Fruit fly (Drosophila melanogaster) whole organism, embryonic: ENCODE results near the gene CG44094.
A peak's percentile ranks its signal among the peaks of the same experiment; 100 is the strongest.

ENCODE experiments used
- Adf1 ChIP-seq: fragments of 200-800 bp; sonication (Bioruptor generic); IDR thresholded peaks from 2 replicates; pipeline ENCODE4 v1.3.6; 2022; ENCODE audit warnings: missing biosample characterization, missing genetic modification characterization
- CG10321 ChIP-seq: fragments of 200-800 bp; sonication (Bioruptor generic); IDR thresholded peaks from 2 replicates; pipeline ENCODE4 v1.3.6; 2022; ENCODE audit warnings: missing biosample characterization, missing genetic modification characterization
- CG11247 ChIP-seq: fragments of 200-800 bp; sonication (Bioruptor generic); IDR thresholded peaks from 2 replicates; pipeline ENCODE4 v1.3.6; 2022; ENCODE audit warnings: missing biosample characterization, missing genetic modification characterization
- CG11695 ChIP-seq: fragments of 200-800 bp; sonication (Bioruptor generic); IDR thresholded peaks from 3 replicates; pipeline ENCODE4 v1.3.6; 2022; ENCODE audit warnings: missing biosample characterization, missing genetic modification characterization
- CG11696 ChIP-seq: fragments of 200-800 bp; sonication (Bioruptor generic); IDR thresholded peaks from 2 replicates; pipeline ENCODE4 v1.3.6; 2022; ENCODE audit warnings: missing biosample characterization, missing genetic modification characterization
- CG12299 ChIP-seq: fragments of 200-800 bp; sonication (Bioruptor generic); optimal IDR thresholded peaks from 2 replicates; lab custom pipeline; 2018; ENCODE audit warnings: missing biosample characterization, mild to moderate bottlenecking, missing genetic modification characterization
- CG12769 ChIP-seq: fragments of 200-800 bp; sonication (Bioruptor generic); optimal IDR thresholded peaks from 2 replicates; lab custom pipeline; 2019; ENCODE audit warnings: missing biosample characterization, mild to moderate bottlenecking, missing genetic modification characterization, moderate library complexity
- CG14965 ChIP-seq: fragments of 200-800 bp; sonication (Bioruptor generic); optimal IDR thresholded peaks from 2 replicates; lab custom pipeline; 2016; ENCODE audit warnings: missing biosample characterization, missing genetic modification characterization, borderline replicate concordance
- CG16813 ChIP-seq: fragments of 200-800 bp; sonication (Bioruptor generic); IDR thresholded peaks from 3 replicates; pipeline ENCODE4 v1.3.6; 2022; ENCODE audit warnings: missing biosample characterization, missing genetic modification characterization; ENCODE audit not compliant: partially characterized antibody
- CG1792 ChIP-seq: fragments of 200-800 bp; sonication (Bioruptor generic); optimal IDR thresholded peaks from 2 replicates; lab custom pipeline; 2016; ENCODE audit warnings: missing biosample characterization, missing genetic modification characterization
- CG30403 ChIP-seq: fragments of 200-800 bp; sonication (Bioruptor generic); optimal IDR thresholded peaks from 3 replicates; lab custom pipeline; 2016; ENCODE audit warnings: missing biosample characterization, missing genetic modification characterization
- CG33213 ChIP-seq: fragments of 200-800 bp; sonication (Bioruptor generic); optimal IDR thresholded peaks from 3 replicates; lab custom pipeline; 2016; ENCODE audit warnings: missing biosample characterization, missing genetic modification characterization
- CG34376 ChIP-seq: fragments of 200-800 bp; sonication (Bioruptor generic); optimal IDR thresholded peaks from 2 replicates; lab custom pipeline; 2018; ENCODE audit warnings: missing biosample characterization, mild to moderate bottlenecking, missing genetic modification characterization
- CG3726 ChIP-seq: fragments of 200-800 bp; sonication (Bioruptor generic); IDR thresholded peaks from 3 replicates; pipeline ENCODE4, ENCODE4 v1.3.6; 2022; ENCODE audit warnings: missing biosample characterization, missing genetic modification characterization
- CG3995 ChIP-seq: fragments of 200-800 bp; sonication (Bioruptor generic); optimal IDR thresholded peaks from 3 replicates; lab custom pipeline; 2016; ENCODE audit warnings: missing biosample characterization, missing genetic modification characterization
- CG4820 ChIP-seq: fragments of 200-800 bp; sonication (Bioruptor generic); optimal IDR thresholded peaks from 3 replicates; lab custom pipeline; 2016; ENCODE audit warnings: missing biosample characterization, missing genetic modification characterization
- CG6175 ChIP-seq: fragments of 200-800 bp; sonication (Bioruptor generic); IDR thresholded peaks from 3 replicates; pipeline ENCODE4 v1.3.6; 2022; ENCODE audit warnings: missing biosample characterization, missing genetic modification characterization
- CG6654 ChIP-seq: fragments of 200-800 bp; sonication (Bioruptor generic); optimal IDR thresholded peaks from 2 replicates; lab custom pipeline; 2017; ENCODE audit warnings: missing biosample characterization, mild to moderate bottlenecking, missing genetic modification characterization
- CG7372 ChIP-seq: fragments of 200-800 bp; sonication (Bioruptor generic); IDR thresholded peaks from 2 replicates; pipeline ENCODE4 v1.3.6; 2022; ENCODE audit warnings: missing biosample characterization, missing genetic modification characterization
- CTCF ChIP-seq: fragments of 200-800 bp; sonication (Bioruptor generic); optimal IDR thresholded peaks from 2 replicates; lab custom pipeline; 2017; ENCODE audit warnings: missing biosample characterization, mild to moderate bottlenecking, missing genetic modification characterization, moderate library complexity
- D ChIP-seq, 2 experiments: fragments of 200-800 bp in 1 of 2; fragments of >200 bp in 1 of 2; sonication (Bioruptor generic) in 1 of 2; optimal IDR thresholded peaks; 2 replicates in 1 of 2; 3 replicates in 1 of 2; lab custom pipeline; 2017; ENCODE audit warnings: mild to moderate bottlenecking in 1 of 2, missing biosample characterization in 1 of 2, missing genetic modification characterization in 1 of 2, missing genetic modification reagents in 1 of 2
- D19B ChIP-seq: fragments of 200-800 bp; sonication (Bioruptor generic); optimal IDR thresholded peaks from 2 replicates; lab custom pipeline; 2017; ENCODE audit warnings: missing biosample characterization, mild to moderate bottlenecking, missing genetic modification characterization
- Dek ChIP-seq: fragments of 200-800 bp; sonication (Bioruptor generic); optimal IDR thresholded peaks from 3 replicates; lab custom pipeline; 2019; ENCODE audit warnings: missing biosample characterization, mild to moderate bottlenecking, missing genetic modification characterization, moderate library complexity
- ERR ChIP-seq: fragments of 200-800 bp; sonication (Bioruptor generic); optimal IDR thresholded peaks from 2 replicates; lab custom pipeline; 2016; ENCODE audit warnings: missing biosample characterization, missing genetic modification characterization
- HHEX ChIP-seq: fragments of 200-800 bp; sonication (Bioruptor generic); optimal IDR thresholded peaks from 3 replicates; lab custom pipeline; 2017; ENCODE audit warnings: missing biosample characterization, mild to moderate bottlenecking, missing genetic modification characterization, missing genetic modification reagents
- HLH54F ChIP-seq: fragments of 200-800 bp; sonication (Bioruptor generic); optimal IDR thresholded peaks from 3 replicates; lab custom pipeline; 2016; ENCODE audit warnings: missing biosample characterization, missing genetic modification characterization
- MBD-R2 ChIP-seq: fragments of 200-800 bp; sonication (Bioruptor generic); IDR thresholded peaks from 2 replicates; pipeline ENCODE4 v1.3.6; 2022; ENCODE audit warnings: missing biosample characterization, missing genetic modification characterization
- Mad ChIP-seq: fragments of 200-800 bp; sonication (Bioruptor generic); optimal IDR thresholded peaks from 2 replicates; lab custom pipeline; 2016; ENCODE audit warnings: missing biosample characterization, missing genetic modification characterization
- Nf-YC ChIP-seq: fragments of 200-800 bp; optimal IDR thresholded peaks from 3 replicates; lab custom pipeline; 2019; ENCODE audit warnings: missing biosample characterization, mild to moderate bottlenecking, missing genetic modification characterization, moderate library complexity
- Sry-β ChIP-seq: fragments of 200-800 bp; sonication (Bioruptor generic); optimal IDR thresholded peaks from 2 replicates; lab custom pipeline; 2018; ENCODE audit warnings: missing biosample characterization, mild to moderate bottlenecking, missing genetic modification characterization, moderate library complexity
- ac ChIP-seq: fragments of 200-800 bp; sonication (Bioruptor generic); optimal IDR thresholded peaks from 3 replicates; lab custom pipeline; 2017; ENCODE audit warnings: missing biosample characterization, mild to moderate bottlenecking, missing genetic modification characterization
- amos ChIP-seq: fragments of 200-800 bp; sonication (Bioruptor generic); IDR thresholded peaks from 2 replicates; pipeline ENCODE4 v1.3.6; 2022; ENCODE audit warnings: missing biosample characterization, missing genetic modification characterization; ENCODE audit not compliant: partially characterized antibody
- cas ChIP-seq: fragments of 200-800 bp; sonication (Bioruptor generic); IDR thresholded peaks from 2 replicates; pipeline ENCODE4 v1.3.6; 2022; ENCODE audit warnings: missing biosample characterization, missing genetic modification characterization
- cg ChIP-seq: fragments of 200-800 bp; sonication (Bioruptor generic); optimal IDR thresholded peaks from 3 replicates; lab custom pipeline; 2019; ENCODE audit warnings: missing biosample characterization, mild to moderate bottlenecking, missing genetic modification characterization, moderate library complexity
- dimm ChIP-seq: fragments of 200-800 bp; sonication (Bioruptor generic); IDR thresholded peaks from 2 replicates; pipeline ENCODE4 v1.3.6; 2022; ENCODE audit warnings: missing biosample characterization, missing genetic modification characterization
- gt ChIP-seq: fragments of 200-800 bp; sonication (Bioruptor generic); IDR thresholded peaks from 2 replicates; pipeline ENCODE4 v1.3.6; 2022; ENCODE audit warnings: missing biosample characterization, missing genetic modification characterization
- lola ChIP-seq, 3 experiments: fragments of >200 bp in 2 of 3; fragments of 200-800 bp in 1 of 3; sonication (Bioruptor generic) in 1 of 3; optimal IDR thresholded peaks; 2 replicates each; lab custom pipeline; 2017 to 2019; ENCODE audit warnings: missing biosample characterization in 3 of 3, missing genetic modification characterization in 3 of 3, mild to moderate bottlenecking in 1 of 3, moderate library complexity in 1 of 3
- lov ChIP-seq, 2 experiments: fragments of 200-800 bp in 1 of 2; fragments of >200 bp in 1 of 2; sonication (Bioruptor generic) in 1 of 2; IDR thresholded peaks in 1 of 2; optimal IDR thresholded peaks in 1 of 2; 2 replicates in 1 of 2; 3 replicates in 1 of 2; pipeline versions ENCODE4 v1.3.6 to Lab custom; 2017 to 2022; ENCODE audit warnings: missing biosample characterization in 1 of 2, missing genetic modification characterization in 1 of 2
- pfk ChIP-seq: fragments of 200-800 bp; sonication (Bioruptor generic); optimal IDR thresholded peaks from 2 replicates; lab custom pipeline; 2018; ENCODE audit warnings: missing biosample characterization, mild to moderate bottlenecking, missing genetic modification characterization, moderate library complexity
- pros ChIP-seq: fragments of 200-800 bp; sonication (Bioruptor generic); optimal IDR thresholded peaks from 3 replicates; lab custom pipeline; 2019; ENCODE audit warnings: missing biosample characterization, mild to moderate bottlenecking, missing genetic modification characterization, moderate library complexity
- run ChIP-seq: fragments of 200-800 bp; sonication (Bioruptor generic); optimal IDR thresholded peaks from 3 replicates; lab custom pipeline; 2018; ENCODE audit warnings: missing biosample characterization, mild to moderate bottlenecking, missing genetic modification characterization
- sens-2 ChIP-seq: fragments of 200-800 bp; sonication (Bioruptor generic); IDR thresholded peaks from 2 replicates; pipeline ENCODE4 v1.3.6; 2022; ENCODE audit warnings: missing biosample characterization, missing genetic modification characterization
- seq ChIP-seq: fragments of 200-800 bp; sonication (Bioruptor generic); IDR thresholded peaks from 2 replicates; pipeline ENCODE4 v1.3.6; 2022; ENCODE audit warnings: missing biosample characterization, missing genetic modification characterization
- sisA ChIP-seq: fragments of 200-800 bp; sonication (Bioruptor generic); IDR thresholded peaks from 2 replicates; pipeline ENCODE4 v1.3.6; 2022; ENCODE audit warnings: missing biosample characterization, missing genetic modification characterization
- so ChIP-seq: fragments of 200-800 bp; sonication (Bioruptor generic); IDR thresholded peaks from 3 replicates; pipeline ENCODE4 v1.3.6; 2022; ENCODE audit warnings: missing biosample characterization, missing genetic modification characterization
- tap ChIP-seq: fragments of 200-800 bp; optimal IDR thresholded peaks from 3 replicates; lab custom pipeline; 2019; ENCODE audit warnings: missing biosample characterization, mild to moderate bottlenecking, missing genetic modification characterization, moderate library complexity
- usp ChIP-seq: fragments of >200 bp; optimal IDR thresholded peaks from 2 replicates; lab custom pipeline; 2017; ENCODE audit warnings: missing biosample characterization, missing genetic modification characterization
- vfl ChIP-seq: fragments of 200-800 bp; sonication (Bioruptor generic); optimal IDR thresholded peaks from 2 replicates; lab custom pipeline; 2016; ENCODE audit warnings: missing biosample characterization, missing genetic modification characterization
- vvl ChIP-seq: fragments of 200-800 bp; sonication (Bioruptor generic); IDR thresholded peaks from 2 replicates; pipeline ENCODE4 v1.3.6; 2022; ENCODE audit warnings: missing biosample characterization, missing genetic modification characterization

CG44094 gene

DNA sequence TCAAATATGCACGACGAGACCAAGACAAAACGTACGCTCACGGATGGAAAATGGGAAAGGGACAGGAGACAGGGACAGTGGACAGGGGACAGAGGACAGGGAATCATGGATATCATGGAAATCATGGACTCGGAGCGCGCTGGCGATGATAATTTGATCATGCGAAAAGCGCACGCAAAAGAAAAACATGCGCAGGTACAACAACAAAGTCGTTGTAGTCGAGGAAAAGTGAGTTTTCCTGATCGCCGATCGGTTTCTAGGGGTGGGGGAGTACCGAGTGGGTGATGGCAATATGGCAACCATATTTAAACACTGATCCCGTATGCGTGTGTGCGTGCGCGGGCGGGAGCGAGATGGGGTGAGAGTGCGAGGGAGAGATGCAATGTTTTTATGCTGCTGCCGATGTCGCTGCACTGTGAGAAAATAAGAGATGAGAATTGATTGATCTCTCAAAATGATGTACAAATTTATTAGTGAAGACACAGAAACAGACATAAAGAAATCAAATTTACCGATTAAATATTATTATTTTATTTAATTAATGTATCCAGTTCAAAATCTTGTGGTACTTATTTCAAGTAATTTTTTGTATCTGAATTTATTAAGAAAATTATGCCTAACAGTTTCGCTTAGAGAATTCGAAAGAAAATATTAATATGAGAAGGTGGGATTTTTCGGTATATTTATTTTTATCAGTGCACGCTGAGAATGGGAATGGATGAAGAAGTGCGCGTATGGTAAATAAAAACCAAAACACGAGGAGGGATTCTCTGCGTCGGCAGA, 14.5 kb upstream of the CG44094 start (continued):
- TF ChIP-seq vvl (GFP tag; lab: Robert Waterston, UW) = peak; percentile 73
- TF ChIP-seq cg (GFP tag; lab: Kevin White, UChicago) = peak; percentile 52
- no peak for TF ChIP-seq CG11247 (GFP tag; lab: Robert Waterston, UW)
- no peak for TF ChIP-seq CG3995 (GFP tag; lab: Kevin White, UChicago)
- TF ChIP-seq gt (GFP tag; lab: Robert Waterston, UW) = peak; percentile 69
- no peak for TF ChIP-seq CG12769 (tag; lab: Kevin White, UChicago)
- no peak for TF ChIP-seq D (optimal IDR thresholded peaks at IDR 0.05; lab: Kevin White, UChicago)
- TF ChIP-seq D (GFP tag; optimal IDR thresholded peaks at IDR 0.05; lab: Kevin White, UChicago) = peak; percentile 96
- no peak for TF ChIP-seq CG14965 (GFP tag; lab: Kevin White, UChicago)
- TF ChIP-seq CTCF (GFP tag; lab: Kevin White, UChicago) = peak; percentile 21
- peak; percentile 77; the same call in 2 of the 3 replicates for TF ChIP-seq so (GFP tag; lab: Robert Waterston, UW)
- TF ChIP-seq CG7372 (GFP tag; lab: Robert Waterston, UW) = peak; percentile 37; the same call in 1 of the 2 replicates
- TF ChIP-seq Adf1 (GFP tag; lab: Robert Waterston, UW) = no peak
- TF ChIP-seq CG33213 = no peak
- TF ChIP-seq CG6175 = no peak
- peak; percentile 89 for TF ChIP-seq CG30403 (GFP tag; lab: Kevin White, UChicago)
- TF ChIP-seq seq (GFP tag; lab: Robert Waterston, UW) = peak; percentile 47; the same call in 1 of the 2 replicates
- no peak for TF ChIP-seq MBD-R2 (GFP tag; lab: Robert Waterston, UW)
- no peak for TF ChIP-seq CG34376 (GFP tag; lab: Kevin White, UChicago)
- TF ChIP-seq CG3726 (GFP tag; lab: Robert Waterston, UW) = 0 out of 3 replicates have a peak, but pooled peaks have one; percentile 45
- peak; percentile 60 for TF ChIP-seq Nf-YC
- no peak for TF ChIP-seq pfk (GFP tag; lab: Kevin White, UChicago)
- no peak; the same call in 1 of the 2 replicates for TF ChIP-seq CG11696
- TF ChIP-seq ac (GFP tag; lab: Kevin White, UChicago) = peak; percentile 86
- TF ChIP-seq cas (GFP tag; lab: Robert Waterston, UW) = 0 out of 2 replicates have a peak, but pooled peaks have one; percentile 9
- no peak for TF ChIP-seq lov (optimal IDR thresholded peaks at IDR 0.05; lab: Kevin White, UChicago)
- TF ChIP-seq lov (GFP tag; IDR thresholded peaks at IDR 0.05; lab: Robert Waterston, UW) = peak; percentile 75; the same call in 2 of the 3 replicates
- peak; percentile 71 for TF ChIP-seq CG11695 (GFP tag; lab: Robert Waterston, UW)
- TF ChIP-seq CG10321 = no peak
- TF ChIP-seq Mad (GFP tag; lab: Kevin White, UChicago) = no peak
- no peak for TF ChIP-seq D19B
- no peak for TF ChIP-seq amos (GFP tag; lab: Robert Waterston, UW)
- peak in 1 of 3 experiments; percentile 99 for TF ChIP-seq lola (GFP tag; optimal IDR thresholded peaks at IDR 0.05; lab: Kevin White, UChicago)
- TF ChIP-seq ERR (GFP tag; lab: Kevin White, UChicago) = no peak
- TF ChIP-seq vfl = no peak
- TF ChIP-seq Dek = peak; percentile 19
- peak; percentile 85 for TF ChIP-seq CG4820 (GFP tag; lab: Kevin White, UChicago)
- TF ChIP-seq sisA (GFP tag; lab: Robert Waterston, UW) = peak; percentile 82
- peak; percentile 69 for TF ChIP-seq run (tag; lab: Kevin White, UChicago)
- no peak for TF ChIP-seq HLH54F (GFP tag; lab: Kevin White, UChicago)
- TF ChIP-seq sens-2 (GFP tag; lab: Robert Waterston, UW) = peak; percentile 61
- TF ChIP-seq tap (tag; lab: Kevin White, UChicago) = peak; percentile 85
- no peak for TF ChIP-seq usp (GFP tag; lab: Kevin White, UChicago)
- peak; percentile 43; the same call in 1 of the 2 replicates for TF ChIP-seq dimm (GFP tag; lab: Robert Waterston, UW)
- peak; percentile 55 for TF ChIP-seq CG12299 (tag; lab: Kevin White, UChicago)
- no peak for TF ChIP-seq CG1792 (GFP tag; lab: Kevin White, UChicago)
- TF ChIP-seq pros (GFP tag; lab: Kevin White, UChicago) = peak; percentile 63
- TF ChIP-seq Sry-β (GFP tag; lab: Kevin White, UChicago) = peak; percentile 52
- peak; percentile 62 for TF ChIP-seq CG6654 (GFP tag; lab: Kevin White, UChicago)
- TF ChIP-seq HHEX (GFP tag; lab: Kevin White, UChicago) = peak; percentile 72
- no peak for TF ChIP-seq CG16813
